Fruit fly (Drosophila melanogaster): ENCODE results near the gene Patr-1.

- peak; percentile 63 for TF ChIP-seq cic (GFP tag; optimal IDR thresholded peaks at IDR 0.05)
- no peak for TF ChIP-seq CG1620 (GFP tag; optimal IDR thresholded peaks at IDR 0.05)
- no peak for TF ChIP-seq CG33017 (tag; optimal IDR thresholded peaks at IDR 0.05)
- TF ChIP-seq Clk (GFP tag; optimal IDR thresholded peaks at IDR 0.05): no peak
- no peak for TF ChIP-seq Crg-1 (GFP tag; optimal IDR thresholded peaks at IDR 0.05)
- TF ChIP-seq toe (GFP tag; optimal IDR thresholded peaks at IDR 0.05): no peak
- peak; percentile 98 for TF ChIP-seq kay (GFP tag; ENCODE audit: borderline replicate concordance)
- no peak for TF ChIP-seq CG7101 (tag; optimal IDR thresholded peaks at IDR 0.05)
- no peak for TF ChIP-seq CG14711 (tag; optimal IDR thresholded peaks at IDR 0.05)
- TF ChIP-seq bab1 (GFP tag; optimal IDR thresholded peaks at IDR 0.05): no peak
- no peak for TF ChIP-seq CG5204 (GFP tag; optimal IDR thresholded peaks at IDR 0.05)
- TF ChIP-seq CG7045 (GFP tag; optimal IDR thresholded peaks at IDR 0.05): peak; percentile 9
- peak; percentile 74 for TF ChIP-seq CG12768 (GFP tag; optimal IDR thresholded peaks at IDR 0.05)
Measured at dm6 chr3R:17078961-17079858, 35.8 kb downstream of the Patr-1 start.

All from whole organism, adult.